Worm (Caenorhabditis elegans): ENCODE data around the gene asp-3.

The asp-3 gene

ce11 chrX:6742891-6743290, 48.0 kb upstream of the asp-3 start:
- TF ChIP-seq jun-1 (tag; optimal IDR thresholded peaks at IDR 0.05) (peak; percentile 84), mdl-1 (tag; optimal IDR thresholded peaks at IDR 0.05) (peak; percentile 100), unc-62 (GFP tag; optimal IDR thresholded peaks at IDR 0.05) (no peak), egl-27 (tag; optimal IDR thresholded peaks at IDR 0.05) (peak; percentile 74), nhr-11 (tag; optimal IDR thresholded peaks at IDR 0.05) (no peak), pha-4 (tag; optimal IDR thresholded peaks at IDR 0.05) (peak; percentile 75), egl-5 (tag; optimal IDR thresholded peaks at IDR 0.05) (no peak), elt-2 (tag; optimal IDR thresholded peaks at IDR 0.05) (peak; percentile 61), nhr-76 (tag; optimal IDR thresholded peaks at IDR 0.05) (no peak), elt-3 (tag; optimal IDR thresholded peaks at IDR 0.05) (peak in 1 of 3 experiments; percentile 33), unc-39 (tag; optimal IDR thresholded peaks at IDR 0.05) (no peak), nhr-25 (tag; optimal IDR thresholded peaks at IDR 0.05) (peak; percentile 78), nfya-1 (tag; optimal IDR thresholded peaks at IDR 0.05; ENCODE audit: insufficient read depth) (peak; percentile 68), elt-1 (tag; optimal IDR thresholded peaks at IDR 0.05) (no peak), mml-1 (tag; optimal IDR thresholded peaks at IDR 0.05) (peak; percentile 86), nhr-28 (tag; optimal IDR thresholded peaks at IDR 0.05) (no peak), ama-1 (optimal IDR thresholded peaks at IDR 0.05) (peak; percentile 74), pqm-1 (tag; optimal IDR thresholded peaks at IDR 0.05) (peak; percentile 60), fkh-10 (GFP tag; optimal IDR thresholded peaks at IDR 0.05) (no peak), eor-1 (tag; optimal IDR thresholded peaks at IDR 0.05) (no peak), nhr-23 (tag; optimal IDR thresholded peaks at IDR 0.05) (peak; percentile 69)

- TF ChIP-seq ama-1 (optimal IDR thresholded peaks at IDR 0.05) (peak; percentile 91), nhr-25 (tag; optimal IDR thresholded peaks at IDR 0.05) (no peak)
Measured at ce11 chrX:6743344-6743743, 47.5 kb upstream of the asp-3 start.

- TF ChIP-seq lsy-12 (tag; optimal IDR thresholded peaks at IDR 0.05) (peak; percentile 89), ceh-9 (tag; optimal IDR thresholded peaks at IDR 0.05) (no peak), nhr-23 (tag; optimal IDR thresholded peaks at IDR 0.05) (peak; percentile 97), hmg-11 (tag; optimal IDR thresholded peaks at IDR 0.05) (no peak), aly-2 (tag; optimal IDR thresholded peaks at IDR 0.05) (no peak), nhr-67 (tag; optimal IDR thresholded peaks at IDR 0.05) (no peak), skn-1 (tag; optimal IDR thresholded peaks at IDR 0.05) (no peak), ceh-16 (tag; optimal IDR thresholded peaks at IDR 0.05) (no peak), ztf-4 (tag; optimal IDR thresholded peaks at IDR 0.05) (peak; percentile 85), mdl-1 (tag; optimal IDR thresholded peaks at IDR 0.05) (peak; percentile 99), lin-39 (tag; optimal IDR thresholded peaks at IDR 0.05) (peak; percentile 17), nhr-76 (tag; optimal IDR thresholded peaks at IDR 0.05) (peak; percentile 16), zag-1 (tag; optimal IDR thresholded peaks at IDR 0.05) (no peak), ZK546.5 (tag; optimal IDR thresholded peaks at IDR 0.05) (no peak), fkh-10 (GFP tag; optimal IDR thresholded peaks at IDR 0.05) (no peak), elt-2 (tag; optimal IDR thresholded peaks at IDR 0.05) (peak; percentile 98), ceh-28 (tag; optimal IDR thresholded peaks at IDR 0.05) (peak; percentile 71), elt-1 (tag; optimal IDR thresholded peaks at IDR 0.05) (peak; percentile 98), nhr-12 (tag; optimal IDR thresholded peaks at IDR 0.05) (no peak), pha-4 (tag; optimal IDR thresholded peaks at IDR 0.05) (peak; percentile 94), nhr-25 (tag; optimal IDR thresholded peaks at IDR 0.05) (peak; percentile 98), daf-12 (tag; optimal IDR thresholded peaks at IDR 0.05) (no peak), R02D3.7 (tag; optimal IDR thresholded peaks at IDR 0.05) (peak; percentile 59), nhr-237 (tag; optimal IDR thresholded peaks at IDR 0.05) (no peak), elt-3 (tag; optimal IDR thresholded peaks at IDR 0.05) (peak; percentile 75 to 89 (median 84)), tbx-2 (tag; optimal IDR thresholded peaks at IDR 0.05) (peak; percentile 90), unc-39 (tag; optimal IDR thresholded peaks at IDR 0.05) (no peak), fos-1 (tag; optimal IDR thresholded peaks at IDR 0.05) (peak; percentile 82), ama-1 (optimal IDR thresholded peaks at IDR 0.05) (peak; percentile 99), pqm-1 (tag; optimal IDR thresholded peaks at IDR 0.05) (peak; percentile 89), egl-27 (tag; optimal IDR thresholded peaks at IDR 0.05) (peak; percentile 91), nhr-11 (tag; optimal IDR thresholded peaks at IDR 0.05) (peak; percentile 68), lin-15B (tag; optimal IDR thresholded peaks at IDR 0.05) (no peak), eor-1 (tag; optimal IDR thresholded peaks at IDR 0.05) (peak in 1 of 2 experiments; percentile 71), snpc-4 (tag; optimal IDR thresholded peaks at IDR 0.05) (peak; percentile 46), mml-1 (tag; optimal IDR thresholded peaks at IDR 0.05) (peak; percentile 92), nhr-28 (tag; optimal IDR thresholded peaks at IDR 0.05) (peak; percentile 67), sea-2 (GFP tag; optimal IDR thresholded peaks at IDR 0.05) (no peak), nfya-1 (tag; optimal IDR thresholded peaks at IDR 0.05; ENCODE audit: insufficient read depth) (peak; percentile 85), unc-62 (GFP tag; optimal IDR thresholded peaks at IDR 0.05) (peak; percentile 80), ceh-82 (tag; optimal IDR thresholded peaks at IDR 0.05) (peak; percentile 31), ztf-11 (tag; optimal IDR thresholded peaks at IDR 0.05) (no peak), jun-1 (tag; optimal IDR thresholded peaks at IDR 0.05) (peak; percentile 76), nhr-43 (tag; optimal IDR thresholded peaks at IDR 0.05; ENCODE audit: poor library complexity, severe bottlenecking) (peak; percentile 88), egl-5 (tag; optimal IDR thresholded peaks at IDR 0.05) (peak; percentile 80), nhr-77 (tag; optimal IDR thresholded peaks at IDR 0.05) (peak; percentile 13)
Measured at ce11 chrX:6743853-6744346, 47.0 kb upstream of the asp-3 start.
